Worm (Caenorhabditis elegans) whole organism, late embryonic: ENCODE measurements around the gene citk-1.

Source experiments
- C38D4.7 ChIP-seq: fragments of 200-800 bp; sonication (Bioruptor generic); optimal IDR thresholded peaks from 2 replicates; lab custom pipeline; 2018; ENCODE audit warnings: mild to moderate bottlenecking, missing genetic modification characterization, moderate library complexity, missing compliant biosample characterization
- F13H6.1 ChIP-seq: sonication (generic microtip); optimal IDR thresholded peaks from 2 replicates; lab custom pipeline; 2016; ENCODE audit warnings: missing genetic modification characterization, missing compliant biosample characterization
- ama-1 ChIP-seq: fragments of 150-350 bp; optimal IDR thresholded peaks from 2 replicates; lab custom pipeline; 2014
- ceh-14 ChIP-seq: sonication (generic microtip); optimal IDR thresholded peaks from 2 replicates; lab custom pipeline; 2016; ENCODE audit warnings: missing genotype, missing genetic modification characterization, missing compliant biosample characterization
- ceh-9 ChIP-seq: sonication (generic microtip); optimal IDR thresholded peaks from 2 replicates; lab custom pipeline; 2016; ENCODE audit warnings: mild to moderate bottlenecking, missing genetic modification characterization, inconsistent platforms, missing compliant biosample characterization
- dmd-4 ChIP-seq: sonication (generic microtip); optimal IDR thresholded peaks from 2 replicates; lab custom pipeline; 2016; ENCODE audit warnings: borderline replicate concordance, missing genetic modification characterization, missing compliant biosample characterization
- dve-1 ChIP-seq: sonication (generic microtip); optimal IDR thresholded peaks from 2 replicates; lab custom pipeline; 2017; ENCODE audit warnings: antibody characterized with exemption, mild to moderate bottlenecking, missing genetic modification characterization, missing compliant biosample characterization
- elt-2 ChIP-seq: sonication (generic microtip); optimal IDR thresholded peaks from 2 replicates; lab custom pipeline; 2016; ENCODE audit warnings: missing genetic modification reagents, missing genetic modification characterization, missing compliant biosample characterization
- gmeb-2 ChIP-seq: sonication (generic microtip); optimal IDR thresholded peaks from 2 replicates; lab custom pipeline; 2016; ENCODE audit warnings: missing genetic modification characterization, inconsistent platforms, missing compliant biosample characterization
- hlh-30 ChIP-seq: sonication (generic microtip); optimal IDR thresholded peaks from 2 replicates; lab custom pipeline; 2017; ENCODE audit warnings: antibody characterized with exemption, missing genetic modification characterization, missing compliant biosample characterization; ENCODE audit not compliant: insufficient read depth
- lin-11 ChIP-seq: fragments of 200-800 bp; sonication (Bioruptor generic); optimal IDR thresholded peaks from 2 replicates; lab custom pipeline; 2018; ENCODE audit warnings: mild to moderate bottlenecking, missing genetic modification characterization, missing compliant biosample characterization
- nfya-1 ChIP-seq: sonication (generic microtip); optimal IDR thresholded peaks from 2 replicates; lab custom pipeline; 2017; ENCODE audit warnings: missing genetic modification characterization, mild to moderate bottlenecking, missing compliant biosample characterization, antibody characterized with exemption, moderate library complexity
- pax-1 ChIP-seq: fragments of 150-350 bp; optimal IDR thresholded peaks from 2 replicates; lab custom pipeline; 2014; ENCODE audit warnings: missing biosample characterization, missing genetic modification characterization
- pha-4 ChIP-seq: fragments of 150-350 bp; optimal IDR thresholded peaks from 2 replicates; lab custom pipeline; 2018; ENCODE audit warnings: missing biosample characterization, missing genetic modification reagents, missing genetic modification characterization

DNA sequence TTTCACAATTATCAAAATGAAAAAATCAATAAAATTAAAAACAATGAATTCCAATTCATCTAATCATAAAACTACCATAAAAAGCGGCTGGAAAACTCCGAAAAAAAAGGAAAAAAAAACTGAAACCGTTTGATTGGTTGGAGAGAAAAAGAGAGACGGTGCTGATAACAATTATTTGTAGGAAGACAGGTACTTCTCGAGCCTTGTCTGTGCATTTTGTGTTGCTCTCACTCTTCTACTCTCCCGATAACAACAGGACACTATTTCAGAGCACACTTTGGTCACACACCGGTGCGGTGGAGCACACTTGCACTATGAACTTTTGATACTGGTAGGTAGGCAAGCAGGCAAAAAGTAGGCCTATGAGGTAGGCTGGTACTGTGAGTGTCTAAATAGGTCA lies 47.8 kb downstream of the citk-1 start:
- TF ChIP-seq pha-4 (tag; lab: Kevin White, UChicago) (no peak), nfya-1 (tag; lab: Kevin White, UChicago) (no peak), dmd-4 (tag; lab: Kevin White, UChicago) (no peak), ceh-9 (tag; lab: Kevin White, UChicago) (no peak), ama-1 (lab: Kevin White, UChicago) (no peak), C38D4.7 (no peak), gmeb-2 (tag; lab: Kevin White, UChicago) (no peak), F13H6.1 (tag; lab: Kevin White, UChicago) (no peak), hlh-30 (tag; lab: Kevin White, UChicago) (no peak), ceh-14 (tag; lab: Kevin White, UChicago) (no peak), dve-1 (tag; lab: Kevin White, UChicago) (no peak), pax-1 (tag; lab: Kevin White, UChicago) (no peak), elt-2 (tag; lab: Kevin White, UChicago) (peak; percentile 79), lin-11 (no peak)
